Worm (Caenorhabditis elegans) whole organism, midembryonic: ENCODE data around the gene sma-2.

ENCODE experiments used
- T22C8.4 ChIP-seq: fragments of 200-800 bp; sonication (Bioruptor generic); IDR thresholded peaks from 2 replicates; pipeline ENCODE4 v1.3.6; 2022; ENCODE audit warnings: missing genetic modification characterization, missing compliant biosample characterization
- cog-1 ChIP-seq: sonication (generic microtip); optimal IDR thresholded peaks from 2 replicates; lab custom pipeline; 2016; ENCODE audit warnings: missing genetic modification characterization, missing compliant biosample characterization
- flt-1 ChIP-seq: fragments of 200-800 bp; sonication (Bioruptor generic); IDR thresholded peaks from 2 replicates; pipeline ENCODE4 v1.3.6; 2022; ENCODE audit warnings: missing genetic modification characterization, missing compliant biosample characterization
- klf-2 ChIP-seq: fragments of 200-800 bp; sonication (Bioruptor generic); conservative IDR thresholded peaks from 2 replicates; pipeline ENCODE4 v1.3.6; 2022; ENCODE audit warnings: missing genetic modification reagents, missing genetic modification characterization, missing compliant biosample characterization
- med-1 ChIP-seq: sonication (generic microtip); optimal IDR thresholded peaks from 2 replicates; lab custom pipeline; 2017; ENCODE audit warnings: missing genetic modification characterization, mild to moderate bottlenecking, missing compliant biosample characterization, antibody characterized with exemption, missing genetic modification reagents; ENCODE audit not compliant: insufficient read depth
- ref-1 ChIP-seq: fragments of 200-800 bp; sonication (Bioruptor generic); conservative IDR thresholded peaks from 2 replicates; pipeline ENCODE4 v1.3.6; 2022; ENCODE audit warnings: missing genetic modification reagents, missing genetic modification characterization, missing compliant biosample characterization
- tab-1 ChIP-seq: fragments of 200-800 bp; sonication (Bioruptor generic); IDR thresholded peaks from 2 replicates; pipeline ENCODE4 v1.3.6; 2022; ENCODE audit warnings: missing genetic modification characterization, missing compliant biosample characterization
- ztf-23 ChIP-seq: fragments of 200-800 bp; sonication (Bioruptor generic); IDR thresholded peaks from 2 replicates; pipeline ENCODE4 v1.3.6; 2022; ENCODE audit warnings: missing genetic modification reagents, missing genetic modification characterization, missing compliant biosample characterization
- ztf-29 ChIP-seq: fragments of 200-800 bp; sonication (Bioruptor generic); IDR thresholded peaks from 2 replicates; pipeline ENCODE4 v1.3.6; 2022; ENCODE audit warnings: missing genetic modification reagents, missing genetic modification characterization, missing compliant biosample characterization

The sma-2 gene

DNA sequence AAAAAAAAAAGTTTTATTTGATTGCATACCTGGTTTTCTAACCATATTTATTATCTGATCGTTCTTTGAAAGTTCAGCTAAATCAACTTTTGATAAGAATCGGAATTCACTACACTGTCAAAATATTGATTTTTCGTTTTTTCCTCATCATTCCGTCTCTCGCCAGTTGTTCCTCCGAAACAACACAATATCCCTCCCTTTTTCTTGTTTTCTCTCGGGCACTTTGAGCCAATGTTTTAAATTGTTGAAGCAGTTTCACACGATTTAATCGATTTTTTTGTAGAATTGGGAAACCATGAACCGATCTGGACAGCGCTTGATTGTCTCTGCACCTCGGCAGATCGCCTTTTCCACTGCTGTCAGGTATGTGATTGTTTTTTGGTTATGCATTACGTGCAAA is 19.8 kb downstream of the sma-2 start, which contains the start of gene K02D10.1:
Gene K02D10.1 (plus strand): TSS at position 284 of the 400 bp plus-strand sequence.
- TF ChIP-seq ztf-29 (GFP tag; lab: Robert Waterston, UW) (no peak), T22C8.4 (peak; percentile 50; the same call in 1 of the 2 replicates), cog-1 (no peak)

DNA sequence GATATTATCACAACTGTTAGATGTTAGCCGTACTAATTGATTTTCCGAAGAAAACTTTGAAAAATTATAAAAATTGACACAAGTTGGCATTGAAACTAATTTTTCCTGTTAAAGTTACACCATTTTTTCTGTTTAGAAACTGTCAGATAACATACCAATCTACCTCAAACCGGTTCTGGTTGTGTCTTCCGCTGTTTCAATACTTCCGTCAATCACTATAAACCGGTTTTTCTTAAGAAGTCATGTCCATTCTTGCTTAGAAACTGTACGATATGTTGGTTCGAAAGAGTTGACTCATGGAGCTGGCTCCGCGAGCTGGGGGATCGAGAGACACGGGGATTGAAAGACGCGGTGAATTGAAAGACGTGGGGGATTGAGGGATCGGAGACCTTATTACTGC is 20.8 kb downstream of the sma-2 start:
- TF ChIP-seq ztf-29 (GFP tag; lab: Robert Waterston, UW) (no peak), cog-1 (no peak), tab-1 (GFP tag; lab: Robert Waterston, UW) (no peak), med-1 (GFP tag; lab: Kevin White, UChicago) (no peak), klf-2 (GFP tag; lab: Robert Waterston, UW) (no peak), ztf-23 (GFP tag; lab: Robert Waterston, UW) (no peak), flt-1 (GFP tag; lab: Robert Waterston, UW) (no peak), ref-1 (GFP tag; lab: Robert Waterston, UW) (no peak), T22C8.4 (no peak)

DNA sequence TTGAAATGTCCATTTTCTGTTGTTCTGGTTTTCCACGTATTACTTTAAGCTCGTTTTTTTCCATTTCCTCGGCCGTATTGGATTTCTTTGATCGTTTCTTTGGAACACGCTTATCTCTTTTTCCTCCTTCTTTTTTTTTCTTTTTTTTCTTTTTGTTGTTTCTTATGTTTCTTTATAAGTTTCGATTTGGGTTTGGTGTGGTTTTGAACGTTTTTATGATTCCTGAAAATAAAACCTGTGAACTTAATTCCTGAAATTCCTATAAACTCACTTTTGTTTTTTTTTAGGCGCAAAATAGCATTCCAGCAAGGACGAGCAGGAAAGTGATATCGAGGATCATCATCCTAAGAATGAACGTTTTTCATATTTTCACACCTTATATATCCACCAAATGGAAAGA is 21.7 kb downstream of the sma-2 start, which contains the start of gene K02D10.2:
Gene K02D10.2 (minus strand): TSS at position 101 of the 400 bp plus-strand sequence.
- TF ChIP-seq cog-1: no peak
- no peak for TF ChIP-seq tab-1 (GFP tag; lab: Robert Waterston, UW)
- TF ChIP-seq ref-1 (GFP tag; lab: Robert Waterston, UW): no peak

DNA sequence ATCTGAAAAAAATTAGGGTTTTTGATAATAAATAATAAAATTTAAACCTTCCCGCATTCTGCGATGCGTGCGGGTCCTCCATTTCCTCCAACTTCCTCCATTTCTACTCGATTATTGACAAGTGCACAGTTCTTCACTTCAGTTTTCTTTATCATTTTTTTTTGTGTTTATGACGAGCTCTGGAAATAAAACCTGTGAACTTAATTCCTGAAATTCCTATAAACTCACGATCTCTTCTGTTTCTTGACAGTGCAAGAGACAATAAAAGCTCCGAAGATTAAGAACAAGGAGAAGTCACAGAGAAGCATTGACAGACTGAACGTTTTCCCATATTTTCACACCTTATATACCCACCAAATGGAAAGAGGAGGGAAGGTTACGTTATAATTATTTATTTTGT is 22.4 kb downstream of the sma-2 start, which contains the start of gene K02D10.3:
Gene K02D10.3 (minus strand): TSS at position 101 of the 400 bp plus-strand sequence.
- no peak for TF ChIP-seq cog-1
- TF ChIP-seq T22C8.4: no peak
- TF ChIP-seq flt-1 (GFP tag; lab: Robert Waterston, UW): no peak
- no peak for TF ChIP-seq ztf-23 (GFP tag; lab: Robert Waterston, UW)
- no peak for TF ChIP-seq klf-2 (GFP tag; lab: Robert Waterston, UW)
- TF ChIP-seq med-1 (GFP tag; lab: Kevin White, UChicago): no peak
- TF ChIP-seq tab-1 (GFP tag; lab: Robert Waterston, UW): no peak
- TF ChIP-seq ztf-29 (GFP tag; lab: Robert Waterston, UW): no peak
- no peak for TF ChIP-seq ref-1 (GFP tag; lab: Robert Waterston, UW)

DNA sequence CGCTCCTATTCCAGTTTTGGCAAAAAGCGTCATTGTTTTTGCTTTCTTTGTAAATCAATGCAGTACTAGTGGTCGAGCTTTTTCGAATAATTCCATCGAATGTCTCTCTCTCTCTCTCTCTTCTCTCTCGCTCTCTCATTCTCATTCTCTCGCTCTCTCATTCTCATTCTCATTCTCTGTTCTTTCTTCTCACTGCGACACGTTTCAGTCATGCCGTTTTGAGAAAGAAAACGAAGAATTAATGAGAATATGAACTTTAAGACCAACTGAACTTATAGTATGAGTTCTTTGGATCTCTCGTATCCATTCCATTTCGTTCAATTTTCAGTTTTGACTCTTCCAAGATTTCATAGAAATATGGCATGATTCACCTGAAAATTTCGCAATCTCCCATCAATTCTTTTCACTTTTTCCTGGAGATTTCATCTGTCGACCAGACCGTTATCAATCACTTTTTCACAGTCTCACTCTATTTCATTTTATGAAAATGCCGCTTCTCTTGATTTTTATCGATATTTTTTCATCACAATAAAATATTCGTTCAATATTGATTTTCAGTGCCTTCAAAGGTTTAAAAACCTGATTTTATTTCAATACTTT is 23.0 kb downstream of the sma-2 start:
- TF ChIP-seq flt-1 (GFP tag; lab: Robert Waterston, UW) (no peak), ref-1 (GFP tag; lab: Robert Waterston, UW) (no peak), klf-2 (GFP tag; lab: Robert Waterston, UW) (no peak), cog-1 (no peak), ztf-29 (GFP tag; lab: Robert Waterston, UW) (no peak), med-1 (GFP tag; lab: Kevin White, UChicago) (no peak), ztf-23 (GFP tag; lab: Robert Waterston, UW) (no peak), T22C8.4 (no peak), tab-1 (GFP tag; lab: Robert Waterston, UW) (no peak)

DNA sequence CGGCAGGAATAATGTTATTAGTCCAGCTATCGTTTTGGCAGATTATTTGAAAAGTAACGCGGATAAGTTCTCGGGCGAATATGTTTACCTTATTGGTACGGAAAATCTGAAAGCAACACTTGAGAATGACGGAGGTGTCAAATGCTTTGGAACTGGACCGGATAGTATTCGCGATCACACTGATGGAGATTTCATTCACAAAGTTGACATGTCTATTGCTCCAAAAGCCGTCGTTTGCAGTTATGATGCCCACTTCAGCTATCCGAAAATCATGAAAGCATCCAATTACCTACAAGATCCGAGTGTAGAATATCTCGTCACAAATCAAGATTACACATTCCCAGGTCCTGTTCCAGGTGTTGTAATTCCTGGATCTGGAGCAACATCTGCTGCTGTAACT is 23.9 kb downstream of the sma-2 start:
- TF ChIP-seq klf-2 (GFP tag; lab: Robert Waterston, UW): no peak
- no peak for TF ChIP-seq ref-1 (GFP tag; lab: Robert Waterston, UW)
- TF ChIP-seq tab-1 (GFP tag; lab: Robert Waterston, UW): no peak
- no peak for TF ChIP-seq T22C8.4
- TF ChIP-seq cog-1: no peak
- TF ChIP-seq ztf-23 (GFP tag; lab: Robert Waterston, UW): no peak
- TF ChIP-seq flt-1 (GFP tag; lab: Robert Waterston, UW): no peak
- TF ChIP-seq ztf-29 (GFP tag; lab: Robert Waterston, UW): no peak
- no peak for TF ChIP-seq med-1 (GFP tag; lab: Kevin White, UChicago)

DNA sequence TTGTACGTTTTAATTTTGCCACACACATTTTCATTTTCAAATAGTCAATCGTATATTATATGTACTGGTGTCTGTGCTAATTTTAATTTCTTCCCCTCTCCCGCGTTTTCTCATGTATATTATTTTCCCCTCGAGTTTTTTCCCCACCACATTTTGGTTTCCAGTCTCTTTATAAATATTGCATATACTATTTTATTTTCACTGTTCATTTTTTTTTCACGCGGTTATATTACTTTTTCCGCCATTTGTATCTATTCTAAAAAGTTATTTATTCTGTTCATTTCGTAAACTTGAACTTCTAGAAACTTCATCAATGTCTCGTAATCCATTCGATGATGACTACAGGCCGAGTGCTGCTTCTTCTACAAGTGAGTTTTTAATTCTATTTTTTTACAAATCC is 26.5 kb downstream of the sma-2 start, which contains the start of gene snap-29:
Gene snap-29 (plus strand): TSS at position 301 of the 400 bp plus-strand sequence.
- no peak for TF ChIP-seq ztf-23 (GFP tag; lab: Robert Waterston, UW)

DNA sequence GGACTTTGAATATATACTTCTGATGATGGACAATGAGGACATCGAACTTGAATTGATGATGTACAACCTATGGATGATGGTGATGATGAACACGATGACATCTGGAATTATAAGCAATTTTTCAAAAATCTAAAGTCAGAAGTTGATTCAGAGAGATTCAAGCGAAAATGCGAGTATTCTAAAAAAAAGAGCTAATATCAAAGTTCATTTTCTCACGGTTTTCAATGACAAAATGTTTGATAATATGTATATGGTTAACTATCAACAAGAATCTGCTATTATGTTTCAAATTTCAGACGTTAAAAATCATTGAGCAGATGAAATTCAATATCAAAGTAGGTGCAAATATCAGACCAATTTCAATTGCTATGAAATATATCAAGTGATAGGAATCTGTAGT is 30.4 kb downstream of the sma-2 start, which contains the start of gene K02D10.4:
Gene K02D10.4 (minus strand): TSS at position 101 of the 400 bp plus-strand sequence.
- no peak for TF ChIP-seq ref-1 (GFP tag; lab: Robert Waterston, UW)
- no peak for TF ChIP-seq tab-1 (GFP tag; lab: Robert Waterston, UW)
- no peak for TF ChIP-seq cog-1
- TF ChIP-seq flt-1 (GFP tag; lab: Robert Waterston, UW): no peak
- no peak for TF ChIP-seq ztf-29 (GFP tag; lab: Robert Waterston, UW)
- TF ChIP-seq klf-2 (GFP tag; lab: Robert Waterston, UW): no peak
- no peak for TF ChIP-seq T22C8.4
- no peak for TF ChIP-seq med-1 (GFP tag; lab: Kevin White, UChicago)
- no peak for TF ChIP-seq ztf-23 (GFP tag; lab: Robert Waterston, UW)

DNA sequence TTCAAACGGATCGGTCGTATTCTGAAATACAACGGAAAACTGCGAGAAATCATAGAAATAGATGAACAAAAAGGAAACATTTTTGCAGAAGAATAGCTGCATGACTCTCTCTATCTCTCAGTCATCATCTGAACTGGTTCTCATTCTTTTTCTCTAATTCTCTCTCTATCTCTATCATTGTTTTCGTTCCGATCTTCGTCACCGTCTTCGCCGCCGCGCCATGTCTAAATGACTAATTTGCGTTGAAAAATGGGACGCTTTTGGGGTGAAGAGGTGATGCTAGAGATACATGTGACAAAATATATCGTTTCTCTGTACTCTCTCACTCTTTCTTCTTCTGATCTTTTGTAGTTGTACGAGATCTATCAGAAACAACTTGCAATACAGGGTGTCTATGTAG is 31.0 kb downstream of the sma-2 start:
- TF ChIP-seq tab-1 (GFP tag; lab: Robert Waterston, UW): no peak
- no peak for TF ChIP-seq ztf-29 (GFP tag; lab: Robert Waterston, UW)
- TF ChIP-seq klf-2 (GFP tag; lab: Robert Waterston, UW): no peak
- TF ChIP-seq T22C8.4: no peak
- TF ChIP-seq ref-1 (GFP tag; lab: Robert Waterston, UW): no peak
- no peak for TF ChIP-seq flt-1 (GFP tag; lab: Robert Waterston, UW)

DNA sequence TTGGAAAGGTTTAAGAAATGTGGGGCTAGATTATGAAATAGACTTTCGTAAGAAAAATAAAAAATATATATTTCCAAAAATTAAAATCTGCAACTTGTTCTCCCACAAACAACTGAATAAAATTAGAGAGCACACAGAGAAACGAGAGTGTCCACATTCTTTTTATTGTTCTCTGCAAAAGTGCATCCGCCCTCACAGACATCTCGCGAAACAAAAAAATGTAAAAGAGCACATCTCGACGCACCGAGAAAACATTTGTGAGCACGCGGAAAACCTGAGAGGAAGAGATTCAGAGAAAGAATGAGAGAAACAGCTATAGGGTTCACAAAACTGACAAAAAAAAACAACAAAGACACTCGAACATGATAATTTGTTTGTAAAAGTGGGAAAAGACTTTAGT is 32.6 kb downstream of the sma-2 start:
- TF ChIP-seq flt-1 (GFP tag; lab: Robert Waterston, UW): no peak
- no peak for TF ChIP-seq med-1 (GFP tag; lab: Kevin White, UChicago)
- no peak for TF ChIP-seq T22C8.4
- TF ChIP-seq klf-2 (GFP tag; lab: Robert Waterston, UW): no peak
- no peak for TF ChIP-seq tab-1 (GFP tag; lab: Robert Waterston, UW)
- no peak for TF ChIP-seq ref-1 (GFP tag; lab: Robert Waterston, UW)
- no peak for TF ChIP-seq ztf-23 (GFP tag; lab: Robert Waterston, UW)
- no peak for TF ChIP-seq ztf-29 (GFP tag; lab: Robert Waterston, UW)
- TF ChIP-seq cog-1: no peak
